Fruit fly (Drosophila melanogaster): Measurements from ENCODE around the gene Cox17.
A peak's percentile ranks its signal among the peaks of the same experiment; 100 is the strongest.

The Cox17 gene

dm6 chrX:15076038-15076575 lies 8.4 kb downstream of the Cox17 start, which contains the start of gene Lsd-2 (continued):
- TF ChIP-seq shn (GFP tag; optimal IDR thresholded peaks at IDR 0.05) = peak; percentile 15
- TF ChIP-seq otp (GFP tag; IDR thresholded peaks at IDR 0.05) = 0 out of 3 replicates have a peak, but pooled peaks have one; percentile 26
- no peak for TF ChIP-seq CG2116 (GFP tag; optimal IDR thresholded peaks at IDR 0.05)
- no peak for TF ChIP-seq slou (GFP tag; optimal IDR thresholded peaks at IDR 0.05)
- no peak for TF ChIP-seq CG6689 (GFP tag; IDR thresholded peaks at IDR 0.05)
- TF ChIP-seq sob (GFP tag; IDR thresholded peaks at IDR 0.05) = 0 out of 2 replicates have a peak, but pooled peaks have one; percentile 30
- peak; percentile 46; the same call in 1 of the 2 replicates for TF ChIP-seq amos (GFP tag; IDR thresholded peaks at IDR 0.05; ENCODE audit: partially characterized antibody)
- no peak for TF ChIP-seq zfh1 (GFP tag; IDR thresholded peaks at IDR 0.05)
- TF ChIP-seq Sry-δ (GFP tag; optimal IDR thresholded peaks at IDR 0.05) = no peak
- no peak for TF ChIP-seq Fer2 (tag; optimal IDR thresholded peaks at IDR 0.05)
- no peak for TF ChIP-seq pnt (GFP tag; optimal IDR thresholded peaks at IDR 0.05)
- no peak for TF ChIP-seq corto (GFP tag; optimal IDR thresholded peaks at IDR 0.05)
- no peak for TF ChIP-seq CG11085 (GFP tag; IDR thresholded peaks at IDR 0.05)
- no peak for TF ChIP-seq ac (GFP tag; optimal IDR thresholded peaks at IDR 0.05)
- no peak for TF ChIP-seq Chrac-16 (GFP tag; optimal IDR thresholded peaks at IDR 0.05)
- TF ChIP-seq az2 (GFP tag; optimal IDR thresholded peaks at IDR 0.05) = no peak
- TF ChIP-seq Doc2 (GFP tag; IDR thresholded peaks at IDR 0.05) = no peak
- TF ChIP-seq sc (optimal IDR thresholded peaks at IDR 0.05) = no peak
- no peak for TF ChIP-seq sc (GFP tag; optimal IDR thresholded peaks at IDR 0.05)
- TF ChIP-seq CG9609 (GFP tag; optimal IDR thresholded peaks at IDR 0.05) = no peak
- TF ChIP-seq tx (GFP tag; optimal IDR thresholded peaks at IDR 0.05) = no peak
- peak; percentile 46 for TF ChIP-seq CG30403 (GFP tag; optimal IDR thresholded peaks at IDR 0.05)
- no peak for TF ChIP-seq peb (GFP tag; IDR thresholded peaks at IDR 0.05)
- peak; percentile 10 for TF ChIP-seq CG7556 (GFP tag; optimal IDR thresholded peaks at IDR 0.05)
- no peak for TF ChIP-seq CG6175 (GFP tag; IDR thresholded peaks at IDR 0.05)
- no peak for TF ChIP-seq Camta (GFP tag; optimal IDR thresholded peaks at IDR 0.05)
- no peak for TF ChIP-seq Oaz (GFP tag; IDR thresholded peaks at IDR 0.05)
- TF ChIP-seq fru (optimal IDR thresholded peaks at IDR 0.05) = no peak
- TF ChIP-seq dimm (GFP tag; IDR thresholded peaks at IDR 0.05) = no peak
- no peak for TF ChIP-seq CG17802 (tag; optimal IDR thresholded peaks at IDR 0.05)
- TF ChIP-seq lilli (GFP tag; optimal IDR thresholded peaks at IDR 0.05) = peak; percentile 42
- no peak for TF ChIP-seq sd (tag; optimal IDR thresholded peaks at IDR 0.05)
- TF ChIP-seq Dll (GFP tag; IDR thresholded peaks at IDR 0.05; ENCODE audit: partially characterized antibody) = no peak
- TF ChIP-seq Med (GFP tag) = peak; percentile 86
- no peak for TF ChIP-seq CG10654 (GFP tag; optimal IDR thresholded peaks at IDR 0.05)
- no peak for TF ChIP-seq odd (GFP tag; optimal IDR thresholded peaks at IDR 0.05)
- peak; percentile 37 for TF ChIP-seq ems (GFP tag; optimal IDR thresholded peaks at IDR 0.05)
- TF ChIP-seq Gug (GFP tag; IDR thresholded peaks at IDR 0.05) = peak; percentile 17; the same call in 1 of the 4 replicates
- TF ChIP-seq Drgx (GFP tag; IDR thresholded peaks at IDR 0.05) = peak; percentile 44; the same call in 1 of the 2 replicates
- no peak for TF ChIP-seq CG2199 (GFP tag; IDR thresholded peaks at IDR 0.05)
- no peak for TF ChIP-seq Scr (GFP tag; IDR thresholded peaks at IDR 0.05; ENCODE audit: partially characterized antibody)
- no peak for TF ChIP-seq ro (GFP tag; IDR thresholded peaks at IDR 0.05)
- TF ChIP-seq Six4 (GFP tag; optimal IDR thresholded peaks at IDR 0.05) = no peak
- no peak for TF ChIP-seq ash1 (GFP tag; optimal IDR thresholded peaks at IDR 0.05)
- TF ChIP-seq CG4424 (GFP tag; optimal IDR thresholded peaks at IDR 0.05) = no peak
- peak; percentile 38 for TF ChIP-seq mirr (GFP tag; optimal IDR thresholded peaks at IDR 0.05)
- no peak for TF ChIP-seq Meics (GFP tag; optimal IDR thresholded peaks at IDR 0.05)
- no peak for TF ChIP-seq CG14050 (GFP tag; IDR thresholded peaks at IDR 0.05)
- TF ChIP-seq slbo (GFP tag; IDR thresholded peaks at IDR 0.05) = peak; percentile 48; the same call in 1 of the 2 replicates
- peak; percentile 33 for TF ChIP-seq Xbp1 (GFP tag; optimal IDR thresholded peaks at IDR 0.05)
- TF ChIP-seq HLH54F (GFP tag; optimal IDR thresholded peaks at IDR 0.05) = peak; percentile 23
- no peak for TF ChIP-seq zen (tag; optimal IDR thresholded peaks at IDR 0.05)
- TF ChIP-seq run (tag; optimal IDR thresholded peaks at IDR 0.05) = no peak

All from whole organism, embryonic.